2 worm cellular contexts compared by ENCODE assay signal in genomic region chrIII:8955536-8955935, ce11.
TF ChIP-seq lines count a peak whose summit lies in the region.

No protein-coding gene starts in this region.

TF ChIP-seq in whole organism, L4 larva, 104 proteins besides CTCF, POLR2A, EP300 and RAD21:
- TF ChIP-seq nhr-28 (tag; optimal IDR thresholded peaks at IDR 0.05; lab: Kevin White, UChicago), result no peak
- TF ChIP-seq aha-1 (tag; lab: Kevin White, UChicago), result peak; percentile 94

TF ChIP-seq in whole organism, young adult, 124 proteins besides CTCF, POLR2A, EP300 and RAD21:
- TF ChIP-seq nfyb-1 (GFP tag; IDR thresholded peaks at IDR 0.05; lab: Robert Waterston, UW) (0 out of 2 replicates have a peak, but pooled peaks have one; percentile 16), aptf-2 (GFP tag; conservative IDR thresholded peaks at IDR 0.05; lab: Robert Waterston, UW) (no peak), egl-18 (GFP tag; IDR thresholded peaks at IDR 0.05; lab: Robert Waterston, UW) (no peak)
